Worm (Caenorhabditis elegans) whole organism, L4 larva: Measurements from ENCODE around the gene F44E2.4.

ENCODE experiments used
- R02D3.7 ChIP-seq: fragments of 150-350 bp; sonication (generic microtip); optimal IDR thresholded peaks from 3 replicates; lab custom pipeline; 2014; ENCODE audit warnings: missing biosample characterization, missing genetic modification characterization
- ama-1 ChIP-seq: fragments of 150-350 bp; optimal IDR thresholded peaks from 2 replicates; lab custom pipeline; 2014; ENCODE audit warnings: inconsistent platforms, mixed read lengths
- ceh-62 ChIP-seq: sonication (generic microtip); optimal IDR thresholded peaks from 2 replicates; lab custom pipeline; 2017; ENCODE audit warnings: missing biosample characterization, missing genetic modification characterization
- ces-1 ChIP-seq: fragments of 150-350 bp; sonication (generic microtip); optimal IDR thresholded peaks from 4 replicates; lab custom pipeline; 2014; ENCODE audit warnings: missing biosample characterization, missing genetic modification reagents, missing genetic modification characterization
- daf-8 ChIP-seq: fragments of 200-800 bp; sonication (Bioruptor generic); IDR thresholded peaks from 2 replicates; pipeline ENCODE4 v1.3.6; 2022; ENCODE audit warnings: missing genetic modification characterization, missing compliant biosample characterization
- fos-1 ChIP-seq: fragments of 150-350 bp; optimal IDR thresholded peaks from 2 replicates; lab custom pipeline; 2014; ENCODE audit warnings: missing biosample characterization, missing genetic modification characterization
- lin-29 ChIP-seq: fragments of 200-800 bp; sonication (Bioruptor generic); IDR thresholded peaks from 2 replicates; pipeline ENCODE4 v1.3.6; 2022; ENCODE audit warnings: missing genetic modification reagents, missing genetic modification characterization, missing compliant biosample characterization
- nhr-11 ChIP-seq: fragments of 150-350 bp; optimal IDR thresholded peaks from 2 replicates; lab custom pipeline; 2014; ENCODE audit warnings: missing biosample characterization, missing genetic modification characterization
- rbr-2 ChIP-seq: sonication (generic microtip); optimal IDR thresholded peaks from 2 replicates; lab custom pipeline; 2016; ENCODE audit warnings: missing genotype, missing genetic modification characterization, missing compliant biosample characterization
- snpc-4 ChIP-seq: fragments of 150-350 bp; optimal IDR thresholded peaks from 2 replicates; lab custom pipeline; 2014; ENCODE audit warnings: missing biosample characterization, missing genetic modification characterization
- spr-3 ChIP-seq: fragments of 200-800 bp; sonication (Bioruptor generic); optimal IDR thresholded peaks from 2 replicates; lab custom pipeline; 2018; ENCODE audit warnings: mild to moderate bottlenecking, missing genetic modification characterization, missing compliant biosample characterization
- unc-62 ChIP-seq, 3 experiments: fragments of 150-350 bp in 1 of 3; sonication (generic microtip); optimal IDR thresholded peaks in 2 of 3; peaks in 1 of 3; 1 replicate in 1 of 3; 2 replicates in 2 of 3; lab custom pipeline; 2014 to 2017; ENCODE audit warnings: missing biosample characterization in 3 of 3, missing genetic modification characterization in 3 of 3, missing genetic modification reagents in 3 of 3, missing genotype in 1 of 3
- zfp-3 ChIP-seq: fragments of 200-800 bp; sonication (Bioruptor generic); conservative IDR thresholded peaks from 2 replicates; pipeline ENCODE4 v1.3.6; 2022; ENCODE audit warnings: missing genetic modification reagents, missing genetic modification characterization, missing compliant biosample characterization

ce11 chrIII:8878960-8879359, 40.7 kb upstream of the F44E2.4 start:
- no peak for TF ChIP-seq snpc-4
- TF ChIP-seq fos-1 (tag; lab: Kevin White, UChicago) = no peak
- no peak for TF ChIP-seq zfp-3
- TF ChIP-seq R02D3.7 (tag; lab: Kevin White, UChicago) = no peak
- no peak for TF ChIP-seq ces-1 (GFP tag; lab: Kevin White, UChicago)
- TF ChIP-seq ama-1 (lab: Kevin White, UChicago) = no peak
- TF ChIP-seq daf-8 (GFP tag; lab: Robert Waterston, UW) = no peak
- no peak for TF ChIP-seq nhr-11 (tag; lab: Kevin White, UChicago)
- no peak for TF ChIP-seq rbr-2 (tag; lab: Kevin White, UChicago)
- TF ChIP-seq unc-62 (GFP tag; optimal IDR thresholded peaks at IDR 0.05 in 1 of 2; lab: Kevin White, UChicago) = no peak
- no peak for TF ChIP-seq unc-62 (tag; optimal IDR thresholded peaks at IDR 0.05; lab: Kevin White, UChicago)
- TF ChIP-seq ceh-62 (tag; lab: Kevin White, UChicago) = no peak
- TF ChIP-seq spr-3 = no peak
- TF ChIP-seq lin-29 = no peak
